Fruit fly (Drosophila melanogaster) whole organism, embryonic: ENCODE measurements around the gene wg.

Source experiments
- Ada2b ChIP-seq: fragments of 200-800 bp; sonication (Bioruptor generic); IDR thresholded peaks from 2 replicates; pipeline ENCODE4 v1.3.6; 2022; ENCODE audit warnings: missing biosample characterization, missing genetic modification characterization
- CG10321 ChIP-seq: fragments of 200-800 bp; sonication (Bioruptor generic); IDR thresholded peaks from 2 replicates; pipeline ENCODE4 v1.3.6; 2022; ENCODE audit warnings: missing biosample characterization, missing genetic modification characterization
- CG10959 ChIP-seq: fragments of 200-800 bp; sonication (Bioruptor generic); IDR thresholded peaks from 2 replicates; pipeline ENCODE4 v1.3.6; 2022; ENCODE audit warnings: missing biosample characterization, missing genetic modification characterization
- CG11560 ChIP-seq: fragments of 200-800 bp; sonication (Bioruptor generic); IDR thresholded peaks from 3 replicates; pipeline ENCODE4 v1.3.6; 2022; ENCODE audit warnings: missing biosample characterization, missing genetic modification characterization
- CG12071 ChIP-seq: fragments of 200-800 bp; sonication (Bioruptor generic); optimal IDR thresholded peaks from 3 replicates; lab custom pipeline; 2018; ENCODE audit warnings: missing biosample characterization, mild to moderate bottlenecking, missing genetic modification characterization
- CG12155 ChIP-seq: fragments of 200-800 bp; sonication (Bioruptor generic); optimal IDR thresholded peaks from 3 replicates; lab custom pipeline; 2016; ENCODE audit warnings: missing biosample characterization, missing genetic modification characterization
- CG13296 ChIP-seq: fragments of 200-800 bp; sonication (Bioruptor generic); optimal IDR thresholded peaks from 3 replicates; lab custom pipeline; 2018; ENCODE audit warnings: missing biosample characterization, mild to moderate bottlenecking, missing genetic modification characterization
- CG15479 ChIP-seq: fragments of 200-800 bp; sonication (Bioruptor generic); optimal IDR thresholded peaks from 3 replicates; lab custom pipeline; 2019; ENCODE audit warnings: missing biosample characterization, mild to moderate bottlenecking, missing genetic modification characterization, moderate library complexity
- CG1647 ChIP-seq: fragments of 200-800 bp; sonication (Bioruptor generic); optimal IDR thresholded peaks from 3 replicates; lab custom pipeline; 2016; ENCODE audit warnings: missing biosample characterization, missing genetic modification characterization
- CG17568 ChIP-seq: fragments of 200-800 bp; sonication (Bioruptor generic); optimal IDR thresholded peaks from 2 replicates; lab custom pipeline; 2018; ENCODE audit warnings: missing biosample characterization, mild to moderate bottlenecking, missing genetic modification characterization, moderate library complexity
- CG17829 ChIP-seq: fragments of 200-800 bp; optimal IDR thresholded peaks from 2 replicates; lab custom pipeline; 2019; ENCODE audit warnings: missing biosample characterization, mild to moderate bottlenecking, missing genetic modification characterization, moderate library complexity
- CG18599 ChIP-seq: fragments of 200-800 bp; sonication (Bioruptor generic); optimal IDR thresholded peaks from 3 replicates; lab custom pipeline; 2017; ENCODE audit warnings: missing biosample characterization, missing genetic modification characterization, mild to moderate bottlenecking, moderate library complexity, missing genetic modification reagents
- CG31224 ChIP-seq: fragments of 200-800 bp; sonication (Bioruptor generic); IDR thresholded peaks from 2 replicates; pipeline ENCODE4 v1.3.6; 2022; ENCODE audit warnings: missing biosample characterization, missing genetic modification characterization
- CG3838 ChIP-seq: fragments of 200-800 bp; sonication (Bioruptor generic); optimal IDR thresholded peaks from 3 replicates; lab custom pipeline; 2016; ENCODE audit warnings: missing biosample characterization, missing genetic modification characterization
- CG6175 ChIP-seq: fragments of 200-800 bp; sonication (Bioruptor generic); IDR thresholded peaks from 3 replicates; pipeline ENCODE4 v1.3.6; 2022; ENCODE audit warnings: missing biosample characterization, missing genetic modification characterization
- CG7963 ChIP-seq: fragments of 200-800 bp; sonication (Bioruptor generic); IDR thresholded peaks from 3 replicates; pipeline ENCODE4 v1.3.6; 2022; ENCODE audit warnings: missing biosample characterization, missing genetic modification characterization; ENCODE audit not compliant: partially characterized antibody
- CG7987 ChIP-seq: fragments of 200-800 bp; sonication (Bioruptor generic); optimal IDR thresholded peaks from 2 replicates; lab custom pipeline; 2018; ENCODE audit warnings: missing biosample characterization, mild to moderate bottlenecking, missing genetic modification characterization, moderate library complexity
- CG8388 ChIP-seq: fragments of 200-800 bp; sonication (Bioruptor generic); optimal IDR thresholded peaks from 2 replicates; lab custom pipeline; 2019; ENCODE audit warnings: missing biosample characterization, mild to moderate bottlenecking, missing genetic modification characterization, moderate library complexity
- CG9797 ChIP-seq: fragments of 200-800 bp; sonication (Bioruptor generic); optimal IDR thresholded peaks from 3 replicates; lab custom pipeline; 2018; ENCODE audit warnings: missing biosample characterization, mild to moderate bottlenecking, missing genetic modification characterization
- Deaf1 ChIP-seq: fragments of 200-800 bp; optimal IDR thresholded peaks from 3 replicates; lab custom pipeline; 2019; ENCODE audit warnings: missing biosample characterization, mild to moderate bottlenecking, missing genetic modification characterization, moderate library complexity
- Doc3 ChIP-seq: fragments of 200-800 bp; sonication (Bioruptor generic); IDR thresholded peaks from 3 replicates; pipeline ENCODE4 v1.3.6; 2022; ENCODE audit warnings: missing biosample characterization, missing genetic modification characterization; ENCODE audit not compliant: partially characterized antibody
- H2.0 ChIP-seq: fragments of 200-800 bp; sonication (Bioruptor generic); IDR thresholded peaks from 2 replicates; pipeline ENCODE4 v1.3.6; 2022; ENCODE audit warnings: missing biosample characterization, missing genetic modification characterization
- Lpt ChIP-seq: fragments of >200 bp; optimal IDR thresholded peaks from 2 replicates; lab custom pipeline; 2018; ENCODE audit warnings: missing biosample characterization, missing genetic modification characterization
- MESR4 ChIP-seq: fragments of 200-800 bp; sonication (Bioruptor generic); optimal IDR thresholded peaks from 2 replicates; lab custom pipeline; 2018; ENCODE audit warnings: missing biosample characterization, mild to moderate bottlenecking, missing genetic modification characterization, moderate library complexity
- Meics ChIP-seq: fragments of 200-800 bp; sonication (Bioruptor generic); optimal IDR thresholded peaks from 2 replicates; lab custom pipeline; 2017; ENCODE audit warnings: missing biosample characterization, mild to moderate bottlenecking, missing genetic modification characterization
- NK7.1 ChIP-seq: fragments of 200-800 bp; sonication (Bioruptor generic); optimal IDR thresholded peaks from 3 replicates; lab custom pipeline; 2016; ENCODE audit warnings: missing biosample characterization, missing genetic modification characterization
- Optix ChIP-seq: fragments of 200-800 bp; sonication (Bioruptor generic); IDR thresholded peaks from 3 replicates; pipeline ENCODE4 v1.3.6; 2022; ENCODE audit warnings: missing biosample characterization, missing genetic modification characterization
- Taf1 ChIP-seq: fragments of 200-800 bp; sonication (Bioruptor generic); IDR thresholded peaks from 2 replicates; pipeline ENCODE4 v1.3.6; 2022; ENCODE audit warnings: missing biosample characterization, missing genetic modification characterization
- ara ChIP-seq: fragments of 200-800 bp; sonication (Bioruptor generic); IDR thresholded peaks from 2 replicates; pipeline ENCODE4 v1.3.6; 2022; ENCODE audit warnings: missing biosample characterization, missing genetic modification characterization
- ash1 ChIP-seq: fragments of 200-800 bp; sonication (Bioruptor generic); optimal IDR thresholded peaks from 2 replicates; lab custom pipeline; 2018; ENCODE audit warnings: missing biosample characterization, mild to moderate bottlenecking, missing genetic modification characterization
- corto ChIP-seq: fragments of 200-800 bp; sonication (Bioruptor generic); optimal IDR thresholded peaks from 2 replicates; lab custom pipeline; 2016; ENCODE audit warnings: missing biosample characterization, mild to moderate bottlenecking, missing genetic modification characterization, moderate library complexity
- fd3F ChIP-seq: fragments of 200-800 bp; sonication (Bioruptor generic); optimal IDR thresholded peaks from 2 replicates; lab custom pipeline; 2018; ENCODE audit warnings: missing biosample characterization, mild to moderate bottlenecking, missing genetic modification characterization, moderate library complexity
- gfzf ChIP-seq: fragments of 200-800 bp; sonication (Bioruptor generic); optimal IDR thresholded peaks from 2 replicates; lab custom pipeline; 2016; ENCODE audit warnings: missing biosample characterization, mild to moderate bottlenecking, missing genetic modification characterization, moderate library complexity
- grn ChIP-seq: fragments of 200-800 bp; sonication (Bioruptor generic); optimal IDR thresholded peaks from 3 replicates; lab custom pipeline; 2017; ENCODE audit warnings: missing biosample characterization, missing genetic modification characterization
- hkb ChIP-seq, 2 experiments: fragments of 200-800 bp in 1 of 2; fragments of >200 bp in 1 of 2; sonication (Bioruptor generic) in 1 of 2; IDR thresholded peaks in 1 of 2; optimal IDR thresholded peaks in 1 of 2; 2 replicates each; pipeline versions ENCODE4 v1.3.6 to Lab custom; 2017 to 2022; ENCODE audit warnings: missing biosample characterization in 1 of 2, missing genetic modification characterization in 1 of 2
- jigr1 ChIP-seq: fragments of 200-800 bp; sonication (Bioruptor generic); IDR thresholded peaks from 3 replicates; pipeline ENCODE4 v1.3.6; 2022; ENCODE audit warnings: missing biosample characterization, missing genetic modification characterization
- nerfin-2 ChIP-seq: fragments of 200-800 bp; sonication (Bioruptor generic); IDR thresholded peaks from 2 replicates; pipeline ENCODE4 v1.3.6; 2022; ENCODE audit warnings: missing biosample characterization, missing genetic modification characterization; ENCODE audit not compliant: partially characterized antibody
- pan ChIP-seq, 4 experiments: fragments of >200 bp in 3 of 4; fragments of 200-800 bp in 1 of 4; sonication (Bioruptor generic) in 1 of 4; optimal IDR thresholded peaks in 3 of 4; IDR thresholded peaks in 1 of 4; 2 replicates each; pipeline versions ENCODE4 v1.3.6 to Lab custom; 2017 to 2022; ENCODE audit warnings: missing biosample characterization in 2 of 4, missing genetic modification characterization in 2 of 4, mixed read lengths in 1 of 4
- pb ChIP-seq: fragments of 200-800 bp; sonication (Bioruptor generic); optimal IDR thresholded peaks from 3 replicates; lab custom pipeline; 2016; ENCODE audit warnings: missing biosample characterization, missing genetic modification characterization
- phol ChIP-seq: fragments of 200-800 bp; sonication (Bioruptor generic); optimal IDR thresholded peaks from 3 replicates; lab custom pipeline; 2018; ENCODE audit warnings: missing biosample characterization, mild to moderate bottlenecking, missing genetic modification characterization, moderate library complexity
- prd ChIP-seq, 3 experiments: fragments of >200 bp in 2 of 3; fragments of 200-800 bp in 1 of 3; sonication (Bioruptor generic) in 1 of 3; optimal IDR thresholded peaks in 2 of 3; IDR thresholded peaks in 1 of 3; 2 replicates in 2 of 3; 3 replicates in 1 of 3; pipeline versions ENCODE4 v1.3.6 to Lab custom; 2017 to 2022; ENCODE audit warnings: missing biosample characterization in 1 of 3, missing genetic modification characterization in 1 of 3
- row ChIP-seq: fragments of 200-800 bp; sonication (Bioruptor generic); IDR thresholded peaks from 3 replicates; pipeline ENCODE4 v1.3.6; 2022; ENCODE audit warnings: missing biosample characterization, missing genetic modification characterization
- sc ChIP-seq, 3 experiments: fragments of >200 bp in 2 of 3; fragments of 200-800 bp in 1 of 3; sonication (Bioruptor generic) in 1 of 3; optimal IDR thresholded peaks; 2 replicates in 2 of 3; 3 replicates in 1 of 3; lab custom pipeline; 2017; ENCODE audit warnings: mild to moderate bottlenecking in 1 of 3, missing biosample characterization in 1 of 3, missing genetic modification characterization in 1 of 3, missing genetic modification reagents in 1 of 3
- sisA ChIP-seq: fragments of 200-800 bp; sonication (Bioruptor generic); IDR thresholded peaks from 2 replicates; pipeline ENCODE4 v1.3.6; 2022; ENCODE audit warnings: missing biosample characterization, missing genetic modification characterization
- slp2 ChIP-seq: fragments of 200-800 bp; sonication (Bioruptor generic); optimal IDR thresholded peaks from 2 replicates; lab custom pipeline; 2016; ENCODE audit warnings: missing biosample characterization, missing genetic modification characterization
- trem ChIP-seq: fragments of 200-800 bp; optimal IDR thresholded peaks from 3 replicates; lab custom pipeline; 2019; ENCODE audit warnings: missing biosample characterization, mild to moderate bottlenecking, missing genetic modification characterization, moderate library complexity
- trh ChIP-seq: fragments of 200-800 bp; sonication (Bioruptor generic); optimal IDR thresholded peaks from 2 replicates; lab custom pipeline; 2016; ENCODE audit warnings: missing biosample characterization, missing genetic modification characterization
- vnd ChIP-seq: fragments of 200-800 bp; sonication (Bioruptor generic); IDR thresholded peaks from 3 replicates; pipeline ENCODE4 v1.3.6; 2022; ENCODE audit warnings: missing biosample characterization, missing genetic modification characterization; ENCODE audit not compliant: partially characterized antibody
- zfh2 ChIP-seq: fragments of 200-800 bp; sonication (Bioruptor generic); optimal IDR thresholded peaks from 2 replicates; lab custom pipeline; 2016; ENCODE audit warnings: missing biosample characterization, missing genetic modification characterization

wg gene

DNA sequence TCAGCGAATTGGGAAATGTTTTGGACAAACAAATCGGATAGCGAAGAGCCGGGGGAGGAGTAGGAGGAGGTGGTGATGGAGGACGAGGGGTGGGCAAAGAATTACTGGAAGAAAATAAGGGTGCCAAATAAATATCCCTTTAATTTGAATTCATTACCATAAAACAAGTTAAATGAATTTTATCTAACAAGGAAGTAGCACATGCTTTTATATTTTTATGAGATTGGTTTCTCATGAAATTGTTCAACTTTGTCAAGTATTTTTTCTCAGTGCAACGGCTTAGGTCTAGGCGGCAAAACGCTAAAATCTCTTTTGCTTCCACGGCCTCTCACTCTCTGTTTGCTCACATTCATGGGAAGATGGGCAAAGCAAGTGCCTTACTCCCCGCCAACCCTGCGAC is 15.0 kb upstream of the wg start (continued):
- no peak for TF ChIP-seq vnd (GFP tag; lab: Robert Waterston, UW)
- TF ChIP-seq Deaf1 (tag; lab: Kevin White, UChicago) = no peak
- no peak for TF ChIP-seq CG6175 (GFP tag; lab: Robert Waterston, UW)
- TF ChIP-seq sisA (GFP tag; lab: Robert Waterston, UW) = 0 out of 2 replicates have a peak, but pooled peaks have one; percentile 28
- TF ChIP-seq CG17568 (GFP tag; lab: Kevin White, UChicago) = no peak
- TF ChIP-seq CG17829 (tag; lab: Kevin White, UChicago) = peak; percentile 3
- no peak for TF ChIP-seq sc (optimal IDR thresholded peaks at IDR 0.05; lab: Kevin White, UChicago)
- TF ChIP-seq sc (GFP tag; optimal IDR thresholded peaks at IDR 0.05; lab: Kevin White, UChicago) = no peak
- TF ChIP-seq CG18599 (GFP tag; lab: Kevin White, UChicago) = no peak
- no peak for TF ChIP-seq jigr1
- TF ChIP-seq zfh2 = no peak
- TF ChIP-seq CG7987 (GFP tag; lab: Kevin White, UChicago) = no peak
- TF ChIP-seq gfzf (GFP tag; lab: Kevin White, UChicago) = no peak
- TF ChIP-seq CG12071 (GFP tag; lab: Kevin White, UChicago) = no peak
- no peak for TF ChIP-seq slp2 (GFP tag; lab: Kevin White, UChicago)
- no peak for TF ChIP-seq nerfin-2 (GFP tag; lab: Robert Waterston, UW)
- TF ChIP-seq CG13296 (GFP tag; lab: Kevin White, UChicago) = no peak
- peak; percentile 54 for TF ChIP-seq row (GFP tag; lab: Robert Waterston, UW)
- TF ChIP-seq CG31224 (GFP tag; lab: Robert Waterston, UW) = no peak
- TF ChIP-seq CG11560 = no peak
- no peak for TF ChIP-seq trem (tag; lab: Kevin White, UChicago)
- no peak for TF ChIP-seq CG7963
- TF ChIP-seq CG9797 (GFP tag; lab: Kevin White, UChicago) = no peak
- no peak for TF ChIP-seq H2.0
- TF ChIP-seq ara (GFP tag; lab: Robert Waterston, UW) = peak; percentile 28; the same call in 1 of the 2 replicates
- no peak for TF ChIP-seq prd (optimal IDR thresholded peaks at IDR 0.05; lab: Kevin White, UChicago)
- TF ChIP-seq prd (GFP tag; IDR thresholded peaks at IDR 0.05; lab: Robert Waterston, UW) = peak; percentile 69; the same call in 2 of the 3 replicates
- no peak for TF ChIP-seq Lpt (GFP tag; lab: Kevin White, UChicago)
- no peak for TF ChIP-seq CG15479 (GFP tag; lab: Kevin White, UChicago)
- no peak for TF ChIP-seq Taf1
- peak; percentile 8; the same call in 1 of the 3 replicates for TF ChIP-seq Optix
- TF ChIP-seq CG10959 = peak; percentile 49
- TF ChIP-seq Ada2b (GFP tag; lab: Robert Waterston, UW) = no peak
- TF ChIP-seq MESR4 (GFP tag; lab: Kevin White, UChicago) = no peak
- no peak for TF ChIP-seq pb (GFP tag; lab: Kevin White, UChicago)
- TF ChIP-seq fd3F (GFP tag; lab: Kevin White, UChicago) = no peak
- no peak for TF ChIP-seq CG10321
- no peak for TF ChIP-seq CG3838 (GFP tag; lab: Kevin White, UChicago)
- no peak for TF ChIP-seq CG12155 (GFP tag; lab: Kevin White, UChicago)
- no peak for TF ChIP-seq CG1647
- TF ChIP-seq NK7.1 (GFP tag; lab: Kevin White, UChicago) = no peak
- TF ChIP-seq trh (GFP tag; lab: Kevin White, UChicago) = no peak
- TF ChIP-seq CG8388 = peak; percentile 20
- no peak for TF ChIP-seq ash1 (GFP tag; lab: Kevin White, UChicago)
- TF ChIP-seq grn (GFP tag; lab: Kevin White, UChicago) = no peak
- no peak for TF ChIP-seq hkb (optimal IDR thresholded peaks at IDR 0.05; lab: Kevin White, UChicago)
- TF ChIP-seq hkb (GFP tag; IDR thresholded peaks at IDR 0.05; lab: Robert Waterston, UW) = 0 out of 2 replicates have a peak, but pooled peaks have one; percentile 24
- no peak for TF ChIP-seq pan (optimal IDR thresholded peaks at IDR 0.05; lab: Kevin White, UChicago)
- no peak for TF ChIP-seq pan (GFP tag; optimal IDR thresholded peaks at IDR 0.05 in 1 of 2, IDR thresholded peaks at IDR 0.05 in 1 of 2)
- no peak for TF ChIP-seq Meics (GFP tag; lab: Kevin White, UChicago)
- TF ChIP-seq phol (tag; lab: Kevin White, UChicago) = no peak
- no peak for TF ChIP-seq Doc3
- no peak for TF ChIP-seq corto
